Worm (Caenorhabditis elegans) whole organism, dauer: ENCODE measurements around the gene C49A9.6.
"Not testable (repeated sequence)": the region's sequence is repeated elsewhere in the genome, so short reads cannot be mapped to it uniquely, and the experiment has no call there.

Experiments used
- unc-62 ChIP-seq: sonication (generic microtip); optimal IDR thresholded peaks from 2 replicates; lab custom pipeline; 2017; ENCODE audit warnings: missing biosample characterization, missing genetic modification reagents, missing genetic modification characterization

Gene C49A9.6

ce11 chrIV:6227974-6228373 is 17.2 kb downstream of the C49A9.6 start, which contains the start of gene C49A9.1:
C49A9.1 (plus strand) TSS chrIV:6228190.
- TF ChIP-seq unc-62 (GFP tag; lab: Kevin White, UChicago), result no peak

- no peak for TF ChIP-seq unc-62 (GFP tag; lab: Kevin White, UChicago)
These were observed 19.9 kb downstream of the C49A9.6 start, which contains the start of gene F58F9.4 for ce11 chrIV:6230560-6231073. F58F9.4 (plus strand) TSS chrIV:6231023.

DNA sequence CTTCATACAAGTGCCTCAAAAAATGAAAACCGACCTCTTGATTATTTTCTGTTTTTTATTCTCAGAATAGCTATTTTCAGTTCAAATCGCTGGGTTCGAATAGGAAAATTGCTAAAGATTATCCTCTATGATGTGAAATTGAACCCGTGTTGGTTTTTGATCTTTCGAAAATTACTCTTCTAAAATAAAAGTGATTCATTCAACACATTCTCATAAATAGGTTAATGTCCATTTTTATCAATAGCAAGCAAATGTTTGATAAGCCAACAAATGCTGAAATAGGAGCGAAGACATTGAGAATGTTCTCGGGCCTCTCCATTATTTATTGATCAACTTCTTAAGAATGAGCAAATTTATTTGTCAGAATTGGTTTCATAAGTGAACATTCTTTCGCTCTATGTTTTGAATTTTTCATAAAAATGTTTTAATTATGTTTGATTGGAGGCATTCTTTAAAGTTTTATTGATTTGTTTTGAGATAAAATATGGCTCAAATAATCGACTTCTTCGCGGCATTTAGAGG is 22.1 kb downstream of the C49A9.6 start, which contains the start of gene F58F9.3:
Gene F58F9.3 (plus strand): TSS at position 472 of the 522 bp plus-strand sequence.
- no peak for TF ChIP-seq unc-62 (GFP tag; lab: Kevin White, UChicago)

DNA sequence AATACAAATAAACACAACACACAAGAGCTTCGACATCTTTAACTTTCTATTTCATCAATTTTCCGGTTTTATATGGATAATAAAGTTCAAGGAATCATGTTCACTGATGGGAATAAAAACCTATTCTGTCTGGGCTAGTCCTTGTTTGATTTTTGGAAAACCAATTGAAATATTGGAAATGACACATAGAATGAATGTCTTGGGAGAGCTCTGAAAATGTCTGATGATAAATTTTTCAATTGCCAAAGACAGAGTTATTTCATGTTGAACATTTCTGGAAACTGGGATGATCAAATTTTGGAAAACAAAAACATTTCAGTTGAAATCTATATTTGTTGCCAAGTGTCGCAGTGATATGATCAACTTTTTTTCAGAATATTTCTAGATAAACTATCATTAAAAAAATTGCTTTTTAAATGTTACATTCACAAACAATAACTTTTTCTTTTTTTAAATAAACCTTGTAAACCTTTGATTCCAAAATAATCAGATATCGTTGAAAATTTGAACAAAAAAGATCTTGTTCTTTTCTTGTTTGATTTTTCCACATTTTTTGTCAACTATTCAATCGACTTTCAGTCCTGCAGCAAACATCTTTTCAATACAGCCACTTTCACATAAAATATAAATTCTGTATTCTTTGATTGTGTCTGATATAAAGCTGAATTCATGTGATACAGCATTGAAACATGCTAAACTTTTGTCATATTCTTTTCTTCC is 26.9 kb downstream of the C49A9.6 start, which contains the start of the genes F58F9.6 and F58F9.8:
Gene F58F9.6 (minus strand): TSS at position 101 of the 720 bp plus-strand sequence.
Gene F58F9.8 (plus strand): TSS at position 670 of the 720 bp plus-strand sequence.
- TF ChIP-seq unc-62 (GFP tag; lab: Kevin White, UChicago), result no peak

DNA sequence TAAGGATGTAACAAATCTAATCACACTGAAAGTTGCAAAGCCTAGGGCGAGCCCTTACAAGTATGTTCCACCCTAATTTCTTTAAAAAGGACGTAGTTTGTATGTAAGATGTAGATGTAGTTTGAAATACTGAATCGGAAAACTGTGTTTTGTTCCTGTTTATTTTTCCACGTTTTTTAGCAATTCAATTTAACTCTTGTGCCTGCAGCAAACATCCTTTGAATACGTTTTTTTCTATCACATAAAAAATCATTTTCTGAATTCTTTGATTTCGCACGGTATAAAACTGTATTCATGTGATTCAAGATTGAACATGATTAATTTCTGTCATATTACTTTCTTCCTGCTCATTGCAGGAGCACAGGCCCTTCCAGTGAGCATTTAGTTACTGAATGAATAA is 29.3 kb downstream of the C49A9.6 start, which contains the start of gene F58F9.9:
Gene F58F9.9 (plus strand): TSS at position 301 of the 400 bp plus-strand sequence.
- no peak for TF ChIP-seq unc-62 (GFP tag; lab: Kevin White, UChicago)

ce11 chrIV:6248486-6248885 is 37.8 kb downstream of the C49A9.6 start, which contains the start of gene acox-3:
acox-3 (minus strand) TSS chrIV:6248492.
- no peak for TF ChIP-seq unc-62 (GFP tag; lab: Kevin White, UChicago)

DNA sequence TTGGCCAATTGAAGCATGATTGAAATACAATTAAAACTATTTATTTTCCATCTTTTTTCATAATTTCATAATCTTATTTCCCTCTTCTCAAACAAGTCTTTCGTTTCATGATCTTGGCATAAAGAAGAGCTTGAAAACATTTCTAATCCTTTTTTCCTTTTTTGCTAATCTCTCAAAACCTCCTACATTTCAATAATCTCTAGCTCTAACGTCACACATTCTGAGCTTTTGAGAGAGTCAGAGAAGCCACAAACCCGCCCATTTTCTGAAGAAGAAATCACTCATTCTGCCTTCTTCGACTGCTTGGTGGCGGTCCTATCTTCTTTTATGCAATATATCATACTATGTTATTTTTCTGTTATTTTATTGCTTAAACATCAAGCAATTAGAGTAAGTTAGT is 38.9 kb downstream of the C49A9.6 start, which contains the start of gene F58F9.1:
Gene F58F9.1 (plus strand): TSS at position 251 of the 400 bp plus-strand sequence.
- TF ChIP-seq unc-62 (GFP tag; lab: Kevin White, UChicago), result no peak

DNA sequence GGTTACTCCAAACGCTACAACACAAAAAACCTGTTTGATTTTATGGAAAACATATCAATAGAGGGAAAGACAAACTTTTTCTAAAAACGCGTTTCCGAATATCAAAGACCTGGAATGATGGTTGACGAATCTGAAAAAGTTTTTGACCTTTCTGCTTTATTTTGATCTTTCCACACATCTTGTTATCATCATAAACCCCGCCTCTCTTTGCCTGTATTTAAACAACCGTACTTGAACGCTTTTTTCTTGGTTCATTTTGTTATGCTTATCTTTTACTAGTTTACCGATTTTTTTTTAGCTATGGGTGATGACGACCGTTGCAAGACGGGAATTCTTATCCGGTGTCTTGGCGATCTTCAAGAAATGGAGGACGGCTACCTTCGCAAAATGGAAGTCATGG is 42.3 kb downstream of the C49A9.6 start, which contains the start of gene T13A10.2:
Gene T13A10.2 (plus strand): TSS at position 301 of the 400 bp plus-strand sequence.
- not testable (repeated sequence) for TF ChIP-seq unc-62 (GFP tag; lab: Kevin White, UChicago)

- no peak for TF ChIP-seq unc-62 (GFP tag; lab: Kevin White, UChicago)
These were observed 43.9 kb downstream of the C49A9.6 start, which contains the start of gene T13A10.64 for ce11 chrIV:6254635-6255034. T13A10.64 (plus strand) TSS chrIV:6254935.

DNA sequence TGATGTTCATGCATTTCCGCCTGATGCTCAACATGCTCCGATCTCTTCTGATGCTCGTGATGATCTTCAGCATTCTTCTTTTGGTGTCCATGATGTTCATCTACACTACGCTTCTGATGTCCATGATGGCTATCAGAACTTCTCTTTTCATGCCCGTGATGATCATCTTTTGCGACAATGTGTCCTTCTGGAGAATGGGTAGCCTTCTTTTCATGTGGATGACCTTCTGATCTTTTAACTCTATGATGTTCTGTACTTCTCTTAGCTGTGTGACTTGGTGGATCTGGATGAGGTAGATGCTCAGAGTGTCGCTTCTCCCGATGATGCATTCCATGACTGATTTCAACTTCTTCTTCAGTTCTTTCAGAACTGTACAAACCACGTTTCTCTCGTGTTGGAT is 48.2 kb downstream of the C49A9.6 start:
- no peak for TF ChIP-seq unc-62 (GFP tag; lab: Kevin White, UChicago)

ce11 chrIV:6259732-6260131 is 49.0 kb downstream of the C49A9.6 start, which contains the start of gene nlp-16:
nlp-16 (minus strand) TSS chrIV:6259832.
- no peak for TF ChIP-seq unc-62 (GFP tag; lab: Kevin White, UChicago)
